Worm (Caenorhabditis elegans) whole organism, midembryonic: Measurements from ENCODE around the gene lgc-11.

ENCODE experiments used
- T22C8.4 ChIP-seq: fragments of 200-800 bp; sonication (Bioruptor generic); IDR thresholded peaks from 2 replicates; pipeline ENCODE4 v1.3.6; 2022; ENCODE audit warnings: missing genetic modification characterization, missing compliant biosample characterization
- cog-1 ChIP-seq: sonication (generic microtip); optimal IDR thresholded peaks from 2 replicates; lab custom pipeline; 2016; ENCODE audit warnings: missing genetic modification characterization, missing compliant biosample characterization
- flt-1 ChIP-seq: fragments of 200-800 bp; sonication (Bioruptor generic); IDR thresholded peaks from 2 replicates; pipeline ENCODE4 v1.3.6; 2022; ENCODE audit warnings: missing genetic modification characterization, missing compliant biosample characterization
- klf-2 ChIP-seq: fragments of 200-800 bp; sonication (Bioruptor generic); conservative IDR thresholded peaks from 2 replicates; pipeline ENCODE4 v1.3.6; 2022; ENCODE audit warnings: missing genetic modification reagents, missing genetic modification characterization, missing compliant biosample characterization
- ztf-23 ChIP-seq: fragments of 200-800 bp; sonication (Bioruptor generic); IDR thresholded peaks from 2 replicates; pipeline ENCODE4 v1.3.6; 2022; ENCODE audit warnings: missing genetic modification reagents, missing genetic modification characterization, missing compliant biosample characterization
- ztf-29 ChIP-seq: fragments of 200-800 bp; sonication (Bioruptor generic); IDR thresholded peaks from 2 replicates; pipeline ENCODE4 v1.3.6; 2022; ENCODE audit warnings: missing genetic modification reagents, missing genetic modification characterization, missing compliant biosample characterization

DNA sequence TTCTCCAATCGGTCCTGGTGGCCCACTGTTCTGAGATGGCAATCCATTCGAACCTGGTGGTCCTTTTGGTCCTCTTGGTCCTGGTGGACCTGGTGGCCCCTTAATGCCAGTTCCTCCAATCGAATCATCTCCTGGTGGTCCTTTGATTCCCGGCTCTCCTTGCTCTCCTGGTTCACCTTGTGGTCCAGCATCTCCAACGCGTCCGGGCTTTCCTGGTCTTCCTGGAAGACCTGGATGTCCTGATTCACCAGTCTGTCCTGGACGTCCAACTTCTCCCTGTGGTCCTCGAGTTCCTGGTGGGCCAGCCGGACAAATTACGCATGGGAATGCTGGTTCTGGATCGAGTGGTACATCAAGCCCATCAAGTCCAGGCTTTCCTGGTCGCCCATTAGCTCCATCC, 30.4 kb upstream of the lgc-11 start:
- TF ChIP-seq ztf-29 (GFP tag; lab: Robert Waterston, UW) (no peak; the same call in 1 of the 2 replicates), klf-2 (GFP tag; lab: Robert Waterston, UW) (no peak), cog-1 (tag; lab: Kevin White, UChicago) (no peak), T22C8.4 (no peak), ztf-23 (GFP tag; lab: Robert Waterston, UW) (no peak), flt-1 (no peak)
